Worm (Caenorhabditis elegans) whole organism, early embryonic: ENCODE data around the gene srx-28.

Experiments
- ama-1 ChIP-seq: fragments of 150-350 bp; optimal IDR thresholded peaks from 2 replicates; lab custom pipeline; 2014
- ceh-13 ChIP-seq: fragments of 200-800 bp; sonication (Bioruptor generic); optimal IDR thresholded peaks from 2 replicates; lab custom pipeline; 2018; ENCODE audit warnings: mild to moderate bottlenecking, missing genetic modification characterization, missing compliant biosample characterization
- ets-7 ChIP-seq: sonication (generic microtip); optimal IDR thresholded peaks from 2 replicates; lab custom pipeline; 2016; ENCODE audit warnings: missing genotype, missing genetic modification characterization, missing compliant biosample characterization
- hmbx-1 ChIP-seq: sonication (generic microtip); optimal IDR thresholded peaks from 2 replicates; lab custom pipeline; 2016; ENCODE audit warnings: mild to moderate bottlenecking, missing genetic modification characterization, missing compliant biosample characterization
- scrt-1 ChIP-seq: fragments of 200-800 bp; sonication (Bioruptor generic); IDR thresholded peaks from 2 replicates; pipeline ENCODE4 v1.3.6; 2022; ENCODE audit warnings: missing genetic modification characterization, missing compliant biosample characterization
- sea-1 ChIP-seq: fragments of 200-800 bp; sonication (Bioruptor generic); conservative IDR thresholded peaks from 2 replicates; pipeline ENCODE4 v1.3.6; 2022; ENCODE audit warnings: missing genetic modification characterization, missing compliant biosample characterization
- tbx-11 ChIP-seq: fragments of 200-800 bp; sonication (Bioruptor generic); IDR thresholded peaks from 2 replicates; pipeline ENCODE4 v1.3.6; 2022; ENCODE audit warnings: missing genetic modification characterization, missing compliant biosample characterization
- tbx-37 ChIP-seq: fragments of 200-800 bp; sonication (Bioruptor generic); conservative IDR thresholded peaks from 2 replicates; pipeline ENCODE4 v1.3.6; 2022; ENCODE audit warnings: missing genetic modification reagents, missing genetic modification characterization, missing compliant biosample characterization

- no peak for TF ChIP-seq ets-7 (tag; lab: Kevin White, UChicago)
- no peak for TF ChIP-seq tbx-37 (GFP tag; lab: Robert Waterston, UW)
- TF ChIP-seq tbx-11 (GFP tag; lab: Robert Waterston, UW): no peak
- no peak for TF ChIP-seq ceh-13
- TF ChIP-seq ama-1 (lab: Kevin White, UChicago): no peak
- TF ChIP-seq sea-1: no peak
- TF ChIP-seq scrt-1 (GFP tag; lab: Robert Waterston, UW): no peak
- TF ChIP-seq hmbx-1 (tag; lab: Kevin White, UChicago): no peak
Observed at ce11 chrV:2730784-2731480, 26.1 kb downstream of the srx-28 start, which contains the start of gene dod-3.
